Fruit fly (Drosophila melanogaster): ENCODE data around the gene CG31517.

Gene CG31517

dm6 chr3R:13986648-13987047 is 38.4 kb downstream of the CG31517 start (continued):
- TF ChIP-seq az2 (GFP tag; optimal IDR thresholded peaks at IDR 0.05) (peak; percentile 15), BtbVII (GFP tag; optimal IDR thresholded peaks at IDR 0.05) (peak; percentile 7), peb (GFP tag; IDR thresholded peaks at IDR 0.05) (no peak), CG17568 (GFP tag; optimal IDR thresholded peaks at IDR 0.05) (peak; percentile 0), CG10209 (GFP tag; optimal IDR thresholded peaks at IDR 0.05) (peak; percentile 2), prd (optimal IDR thresholded peaks at IDR 0.05) (no peak), prd (GFP tag; IDR thresholded peaks at IDR 0.05) (peak; percentile 11; the same call in 1 of the 3 replicates), Hr51 (GFP tag; optimal IDR thresholded peaks at IDR 0.05) (peak in 1 of 2 experiments; percentile 69), sens (GFP tag) (peak; percentile 83), CG14860 (GFP tag; IDR thresholded peaks at IDR 0.05; ENCODE audit: partially characterized antibody) (no peak), CG9437 (GFP tag; optimal IDR thresholded peaks at IDR 0.05) (peak; percentile 13), CG2712 (tag; optimal IDR thresholded peaks at IDR 0.05) (peak; percentile 20), CG10543 (GFP tag; optimal IDR thresholded peaks at IDR 0.05) (no peak), CG10959 (GFP tag; IDR thresholded peaks at IDR 0.05) (no peak), CG2678 (tag; optimal IDR thresholded peaks at IDR 0.05) (peak; percentile 34), CG15269 (tag; optimal IDR thresholded peaks at IDR 0.05) (peak; percentile 1), Sin3A (optimal IDR thresholded peaks at IDR 0.05) (no peak), CG31441 (GFP tag; IDR thresholded peaks at IDR 0.05) (peak; percentile 26; the same call in 1 of the 2 replicates), Ptx1 (GFP tag; IDR thresholded peaks at IDR 0.05) (peak; percentile 30; the same call in 1 of the 2 replicates), CG5953 (GFP tag; IDR thresholded peaks at IDR 0.05) (no peak), Hr3 (GFP tag; optimal IDR thresholded peaks at IDR 0.05) (peak; percentile 17), E2f1 (GFP tag; IDR thresholded peaks at IDR 0.05) (no peak), CG18262 (tag; optimal IDR thresholded peaks at IDR 0.05) (peak; percentile 45), dmrt99B (tag; optimal IDR thresholded peaks at IDR 0.05) (peak; percentile 47), Jarid2 (GFP tag; optimal IDR thresholded peaks at IDR 0.05) (no peak), nmo (GFP tag; optimal IDR thresholded peaks at IDR 0.05) (peak; percentile 39), gem (tag; optimal IDR thresholded peaks at IDR 0.05) (peak; percentile 50)

- TF ChIP-seq CG17612 (GFP tag; IDR thresholded peaks at IDR 0.05), result no peak
- peak; percentile 85 for TF ChIP-seq D (optimal IDR thresholded peaks at IDR 0.05)
- no peak for TF ChIP-seq D (GFP tag; optimal IDR thresholded peaks at IDR 0.05)
- no peak for TF ChIP-seq gt (GFP tag; IDR thresholded peaks at IDR 0.05)
- TF ChIP-seq Kr (GFP tag; optimal IDR thresholded peaks at IDR 0.05), result peak; percentile 62
- no peak for TF ChIP-seq CG2202 (tag; optimal IDR thresholded peaks at IDR 0.05)
- TF ChIP-seq kni (GFP tag; optimal IDR thresholded peaks at IDR 0.05), result peak; percentile 21
- TF ChIP-seq CG4730 (GFP tag; IDR thresholded peaks at IDR 0.05), result no peak
- TF ChIP-seq sens (GFP tag), result peak; percentile 33
- TF ChIP-seq CG14050 (GFP tag; IDR thresholded peaks at IDR 0.05), result no peak
- TF ChIP-seq prd (optimal IDR thresholded peaks at IDR 0.05), result no peak
- TF ChIP-seq prd (GFP tag; IDR thresholded peaks at IDR 0.05), result 0 out of 3 replicates have a peak, but pooled peaks have one; percentile 42
- TF ChIP-seq zen (tag; optimal IDR thresholded peaks at IDR 0.05), result peak; percentile 92
- TF ChIP-seq Awh (GFP tag; IDR thresholded peaks at IDR 0.05), result 0 out of 2 replicates have a peak, but pooled peaks have one; percentile 12
Observed at dm6 chr3R:13988923-13989436, 40.8 kb downstream of the CG31517 start.

- peak; percentile 80 for TF ChIP-seq grau (tag; optimal IDR thresholded peaks at IDR 0.05)
- peak; percentile 15 for TF ChIP-seq CG15696 (tag; optimal IDR thresholded peaks at IDR 0.05)
- TF ChIP-seq CG2129 (GFP tag; IDR thresholded peaks at IDR 0.05; ENCODE audit: partially characterized antibody), result no peak
- TF ChIP-seq prd (optimal IDR thresholded peaks at IDR 0.05), result no peak
- 0 out of 3 replicates have a peak, but pooled peaks have one; percentile 5 for TF ChIP-seq prd (GFP tag; IDR thresholded peaks at IDR 0.05)
Observed at dm6 chr3R:13989453-13989852, 41.2 kb downstream of the CG31517 start.

Data from whole organism, embryonic.